Worm (Caenorhabditis elegans): ENCODE results near the gene spd-3.

Gene spd-3

ce11 chrIV:6747652-6748051, 14.9 kb upstream of the spd-3 start:
- TF ChIP-seq T23F11.4 (GFP tag; optimal IDR thresholded peaks at IDR 0.05) (no peak), F13H6.1 (tag; optimal IDR thresholded peaks at IDR 0.05) (no peak), K02D7.2 (tag; optimal IDR thresholded peaks at IDR 0.05) (no peak), ceh-34 (tag; optimal IDR thresholded peaks at IDR 0.05) (no peak), unc-42 (tag; optimal IDR thresholded peaks at IDR 0.05) (no peak), ceh-19 (GFP tag; optimal IDR thresholded peaks at IDR 0.05) (no peak), elt-2 (tag; optimal IDR thresholded peaks at IDR 0.05) (peak; percentile 1), ceh-22 (tag; optimal IDR thresholded peaks at IDR 0.05) (no peak), hlh-13 (GFP tag; optimal IDR thresholded peaks at IDR 0.05) (no peak), ceh-6 (GFP tag; optimal IDR thresholded peaks at IDR 0.05) (no peak), eyg-1 (tag; optimal IDR thresholded peaks at IDR 0.05) (no peak), sox-2 (GFP tag; IDR thresholded peaks at IDR 0.05) (no peak), ceh-24 (tag; optimal IDR thresholded peaks at IDR 0.05) (no peak), unc-55 (GFP tag; optimal IDR thresholded peaks at IDR 0.05) (no peak), fax-1 (tag; optimal IDR thresholded peaks at IDR 0.05) (no peak), unc-3 (GFP tag; conservative IDR thresholded peaks at IDR 0.05) (no peak), unc-3 (tag; optimal IDR thresholded peaks at IDR 0.05) (no peak), pros-1 (tag; optimal IDR thresholded peaks at IDR 0.05) (no peak), unc-86 (tag; optimal IDR thresholded peaks at IDR 0.05) (no peak), hlh-15 (tag; optimal IDR thresholded peaks at IDR 0.05) (no peak), K09A11.1 (tag; optimal IDR thresholded peaks at IDR 0.05; ENCODE audit: insufficient read depth) (no peak), gmeb-2 (tag; optimal IDR thresholded peaks at IDR 0.05) (no peak), nhr-11 (tag; optimal IDR thresholded peaks at IDR 0.05) (no peak), ceh-45 (GFP tag; IDR thresholded peaks at IDR 0.05) (no peak), ceh-14 (tag; optimal IDR thresholded peaks at IDR 0.05) (no peak), ceh-2 (tag; optimal IDR thresholded peaks at IDR 0.05) (peak; percentile 76), pha-2 (tag; optimal IDR thresholded peaks at IDR 0.05) (no peak), nhr-232 (tag; optimal IDR thresholded peaks at IDR 0.05) (no peak), mec-3 (tag; optimal IDR thresholded peaks at IDR 0.05; ENCODE audit: borderline replicate concordance) (no peak), Y22D7AL.16 (tag; optimal IDR thresholded peaks at IDR 0.05) (no peak), che-1 (tag; optimal IDR thresholded peaks at IDR 0.05) (no peak), hlh-30 (tag; optimal IDR thresholded peaks at IDR 0.05; ENCODE audit: insufficient read depth) (no peak), ref-2 (tag; optimal IDR thresholded peaks at IDR 0.05) (peak; percentile 30), ceh-48 (tag; optimal IDR thresholded peaks at IDR 0.05) (no peak), tbx-7 (tag; optimal IDR thresholded peaks at IDR 0.05) (peak; percentile 62), sox-4 (tag; optimal IDR thresholded peaks at IDR 0.05) (no peak), hlh-8 (tag; optimal IDR thresholded peaks at IDR 0.05) (no peak), fkh-6 (tag; optimal IDR thresholded peaks at IDR 0.05) (peak; percentile 28), hlh-6 (tag; optimal IDR thresholded peaks at IDR 0.05) (no peak), pqm-1 (tag; optimal IDR thresholded peaks at IDR 0.05) (no peak), ets-4 (tag; optimal IDR thresholded peaks at IDR 0.05) (peak; percentile 70), dmd-4 (tag; optimal IDR thresholded peaks at IDR 0.05; ENCODE audit: borderline replicate concordance) (no peak), ztf-16 (tag; optimal IDR thresholded peaks at IDR 0.05) (no peak), pax-1 (tag; optimal IDR thresholded peaks at IDR 0.05) (no peak), pha-4 (tag; optimal IDR thresholded peaks at IDR 0.05) (no peak), tbx-2 (tag; optimal IDR thresholded peaks at IDR 0.05) (peak; percentile 85), lim-6 (tag; optimal IDR thresholded peaks at IDR 0.05) (no peak), pag-3 (tag; optimal IDR thresholded peaks at IDR 0.05; ENCODE audit: borderline replicate concordance) (no peak), C38D4.7 (GFP tag; optimal IDR thresholded peaks at IDR 0.05) (no peak), ama-1 (optimal IDR thresholded peaks at IDR 0.05) (no peak), ttx-3 (tag; optimal IDR thresholded peaks at IDR 0.05) (no peak), sdc-2 (tag; optimal IDR thresholded peaks at IDR 0.05) (no peak), dve-1 (tag; optimal IDR thresholded peaks at IDR 0.05) (no peak), C08G9.2 (tag; optimal IDR thresholded peaks at IDR 0.05) (peak; percentile 83), lin-11 (tag; optimal IDR thresholded peaks at IDR 0.05) (no peak)
